Fruit fly (Drosophila melanogaster) S2 (cell line): ENCODE results near the gene CG12010.

ENCODE experiments used
- CG8478 ChIP-seq: fragments of >200 bp; optimal IDR thresholded peaks from 2 replicates; lab custom pipeline; 2018
- CTCF ChIP-seq, 2 experiments: fragments of >200 bp; optimal IDR thresholded peaks; 2 replicates each; lab custom pipeline; 2018

DNA sequence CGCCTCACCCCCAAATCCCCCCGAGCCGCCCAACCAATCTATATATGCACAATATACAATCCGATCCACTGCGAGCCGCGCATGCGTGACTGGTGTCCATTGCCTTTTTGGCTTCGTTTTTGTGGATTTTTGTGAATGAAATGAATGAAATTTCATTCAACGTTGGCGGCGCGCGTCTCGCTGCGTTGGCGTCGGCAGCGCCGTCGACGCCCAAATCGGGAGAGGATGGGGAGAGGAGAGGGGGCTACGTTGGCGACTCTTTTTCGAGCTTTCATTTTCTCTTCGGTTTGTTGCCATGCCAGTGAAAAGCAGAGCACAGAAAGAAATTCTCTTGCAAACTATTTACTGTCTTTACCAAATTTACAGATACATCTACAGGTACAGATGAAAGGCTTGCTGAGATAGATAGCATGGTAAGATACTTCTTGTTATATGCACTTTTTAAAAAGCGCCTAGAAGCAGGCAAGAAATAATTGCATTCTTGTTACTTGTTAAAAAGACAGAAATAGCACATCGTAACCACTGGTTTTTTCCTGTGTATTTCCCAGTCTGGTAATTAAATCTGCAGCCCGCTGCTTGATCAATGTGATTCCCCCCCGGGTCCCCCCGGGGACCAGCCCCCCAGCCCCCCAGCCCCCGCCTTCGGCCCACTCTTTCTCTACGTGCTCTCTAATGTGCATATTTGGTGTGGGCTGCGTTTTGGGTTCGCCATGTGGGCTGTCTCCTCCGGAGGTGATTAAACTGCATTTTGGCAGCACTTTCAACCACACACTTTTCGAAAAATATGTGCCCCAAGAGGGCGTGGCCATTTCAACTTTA, 6.4 kb downstream of the CG12010 start:
- TF ChIP-seq CG8478 (lab: Kevin White, UChicago) (no peak), CTCF (optimal IDR thresholded peaks at IDR 0.05; lab: Kevin White, UChicago) (no peak)
